Fruit fly (Drosophila melanogaster): Measurements from ENCODE around the gene gcm2.

Gene gcm2

dm6 chr2L:9617908-9618307 is 9.5 kb downstream of the gcm2 start (continued):
- no peak for TF ChIP-seq Ssrp (tag; optimal IDR thresholded peaks at IDR 0.05)
- TF ChIP-seq cwo (GFP tag; optimal IDR thresholded peaks at IDR 0.05), result peak; percentile 58
- TF ChIP-seq lov (optimal IDR thresholded peaks at IDR 0.05), result no peak
- TF ChIP-seq lov (GFP tag; IDR thresholded peaks at IDR 0.05), result no peak
- TF ChIP-seq Aef1 (GFP tag; IDR thresholded peaks at IDR 0.05), result no peak
- TF ChIP-seq slp2 (GFP tag; optimal IDR thresholded peaks at IDR 0.05), result no peak
- TF ChIP-seq CG12942 (GFP tag; optimal IDR thresholded peaks at IDR 0.05), result no peak
- TF ChIP-seq CG31441 (GFP tag; IDR thresholded peaks at IDR 0.05), result peak; percentile 38; the same call in 1 of the 2 replicates
- peak; percentile 27 for TF ChIP-seq Med (GFP tag)
- peak in 1 of 2 experiments; percentile 41 for TF ChIP-seq Hr51 (GFP tag; optimal IDR thresholded peaks at IDR 0.05)
- no peak for TF ChIP-seq CG15696 (tag; optimal IDR thresholded peaks at IDR 0.05)
- TF ChIP-seq Dll (GFP tag; IDR thresholded peaks at IDR 0.05; ENCODE audit: partially characterized antibody), result no peak
- TF ChIP-seq pb (GFP tag; optimal IDR thresholded peaks at IDR 0.05), result no peak
- TF ChIP-seq CG4424 (GFP tag; optimal IDR thresholded peaks at IDR 0.05), result peak; percentile 15
- no peak for TF ChIP-seq Lhr (GFP tag; optimal IDR thresholded peaks at IDR 0.05)
- TF ChIP-seq tup (GFP tag; optimal IDR thresholded peaks at IDR 0.05), result no peak
- no peak for TF ChIP-seq CG1832 (GFP tag; optimal IDR thresholded peaks at IDR 0.05)
- TF ChIP-seq zen2 (GFP tag; IDR thresholded peaks at IDR 0.05; ENCODE audit: partially characterized antibody), result no peak
- no peak for TF ChIP-seq z (GFP tag; IDR thresholded peaks at IDR 0.05)
- TF ChIP-seq usp (GFP tag; optimal IDR thresholded peaks at IDR 0.05), result no peak
- TF ChIP-seq CG13424 (tag; optimal IDR thresholded peaks at IDR 0.05), result peak; percentile 31
- no peak for TF ChIP-seq vfl (GFP tag; optimal IDR thresholded peaks at IDR 0.05)
- TF ChIP-seq otp (GFP tag; IDR thresholded peaks at IDR 0.05), result no peak
- TF ChIP-seq sc (optimal IDR thresholded peaks at IDR 0.05), result no peak
- no peak for TF ChIP-seq sc (GFP tag; optimal IDR thresholded peaks at IDR 0.05)
- no peak for TF ChIP-seq CG11723 (GFP tag; optimal IDR thresholded peaks at IDR 0.05)
- TF ChIP-seq CG2199 (GFP tag; IDR thresholded peaks at IDR 0.05), result no peak
- TF ChIP-seq Pdp1 (GFP tag; optimal IDR thresholded peaks at IDR 0.05), result peak in 1 of 2 experiments; percentile 38
- TF ChIP-seq sna (GFP tag; IDR thresholded peaks at IDR 0.05; ENCODE audit: partially characterized antibody), result no peak
- no peak for TF ChIP-seq Sry-β (GFP tag; optimal IDR thresholded peaks at IDR 0.05)
- no peak for TF ChIP-seq crc (GFP tag; optimal IDR thresholded peaks at IDR 0.05)
- TF ChIP-seq CG11456 (GFP tag; IDR thresholded peaks at IDR 0.05), result no peak
- no peak for TF ChIP-seq Jarid2 (GFP tag; optimal IDR thresholded peaks at IDR 0.05)
- TF ChIP-seq h (optimal IDR thresholded peaks at IDR 0.05), result no peak
- peak; percentile 6 for TF ChIP-seq CG10209 (GFP tag; optimal IDR thresholded peaks at IDR 0.05)
- TF ChIP-seq CG10321 (GFP tag; IDR thresholded peaks at IDR 0.05), result no peak
- TF ChIP-seq lola (GFP tag; optimal IDR thresholded peaks at IDR 0.05), result no peak
- 0 out of 3 replicates have a peak, but pooled peaks have one; percentile 24 for TF ChIP-seq tgo (GFP tag; IDR thresholded peaks at IDR 0.05)
- TF ChIP-seq CG30403 (GFP tag; optimal IDR thresholded peaks at IDR 0.05), result peak; percentile 37
- no peak for TF ChIP-seq CG14667 (GFP tag; IDR thresholded peaks at IDR 0.05)
- no peak for TF ChIP-seq CG10147 (GFP tag; optimal IDR thresholded peaks at IDR 0.05)
- TF ChIP-seq stc (GFP tag; IDR thresholded peaks at IDR 0.05), result no peak
- peak; percentile 18 for TF ChIP-seq NfI (GFP tag; optimal IDR thresholded peaks at IDR 0.05)
- TF ChIP-seq lab (GFP tag; optimal IDR thresholded peaks at IDR 0.05), result peak; percentile 23
- no peak for TF ChIP-seq Poxn (GFP tag; IDR thresholded peaks at IDR 0.05)
- peak; percentile 11 for TF ChIP-seq Vsx1 (GFP tag; optimal IDR thresholded peaks at IDR 0.05)
- no peak for TF ChIP-seq bcd (GFP tag; optimal IDR thresholded peaks at IDR 0.05)
- TF ChIP-seq sima (GFP tag; optimal IDR thresholded peaks at IDR 0.05), result no peak
- no peak for TF ChIP-seq fd64A (GFP tag; optimal IDR thresholded peaks at IDR 0.05)
- TF ChIP-seq CG8281 (tag; optimal IDR thresholded peaks at IDR 0.05), result no peak
- peak; percentile 25 for TF ChIP-seq CG12104 (GFP tag; optimal IDR thresholded peaks at IDR 0.05)

Measured in whole organism, embryonic.